Worm (Caenorhabditis elegans): ENCODE measurements around the gene pxl-1.

Gene pxl-1

ce11 chrIII:5922236-5922635 is 26.4 kb upstream of the pxl-1 start (continued):
- TF ChIP-seq irx-1 (tag; optimal IDR thresholded peaks at IDR 0.05) (no peak), lin-35 (GFP tag; optimal IDR thresholded peaks at IDR 0.05) (peak in 1 of 2 experiments; percentile 40), C16A3.4 (tag; optimal IDR thresholded peaks at IDR 0.05) (no peak), grh-1 (GFP tag; IDR thresholded peaks at IDR 0.05) (peak; percentile 90), mep-1 (tag; optimal IDR thresholded peaks at IDR 0.05) (no peak), zip-4 (GFP tag; optimal IDR thresholded peaks at IDR 0.05) (no peak), mdl-1 (tag; optimal IDR thresholded peaks at IDR 0.05) (peak in 1 of 2 experiments; percentile 52), efl-1 (optimal IDR thresholded peaks at IDR 0.05) (no peak), efl-1 (GFP tag; optimal IDR thresholded peaks at IDR 0.05 in 1 of 2) (peak in 1 of 2 experiments; percentile 91), nhr-28 (tag; optimal IDR thresholded peaks at IDR 0.05) (no peak), efl-3 (GFP tag; optimal IDR thresholded peaks at IDR 0.05) (no peak), snu-23 (GFP tag; optimal IDR thresholded peaks at IDR 0.05) (peak; percentile 63), nhr-90 (tag; optimal IDR thresholded peaks at IDR 0.05; ENCODE audit: poor library complexity) (peak; percentile 65), mab-9 (GFP tag; IDR thresholded peaks at IDR 0.05) (no peak), mef-2 (tag; optimal IDR thresholded peaks at IDR 0.05) (no peak), alr-1 (tag; optimal IDR thresholded peaks at IDR 0.05; ENCODE audit: borderline replicate concordance) (no peak), nhr-77 (tag; optimal IDR thresholded peaks at IDR 0.05) (no peak), unc-62 (GFP tag; optimal IDR thresholded peaks at IDR 0.05) (no peak), lir-3 (tag; optimal IDR thresholded peaks at IDR 0.05; ENCODE audit: poor library complexity) (peak; percentile 5), egl-27 (tag; optimal IDR thresholded peaks at IDR 0.05) (no peak), pax-3 (tag; optimal IDR thresholded peaks at IDR 0.05) (no peak), nhr-85 (tag) (peak; percentile 89), fos-1 (tag; optimal IDR thresholded peaks at IDR 0.05) (no peak), lin-15B (tag; optimal IDR thresholded peaks at IDR 0.05) (no peak), ama-1 (optimal IDR thresholded peaks at IDR 0.05) (no peak), rnt-1 (tag; optimal IDR thresholded peaks at IDR 0.05) (no peak), isw-1 (GFP tag; IDR thresholded peaks at IDR 0.05) (no peak), tbx-2 (tag; optimal IDR thresholded peaks at IDR 0.05) (peak; percentile 34)

ce11 chrIII:5921067-5921678 is 25.4 kb upstream of the pxl-1 start:
- TF ChIP-seq vab-15 (tag; optimal IDR thresholded peaks at IDR 0.05): no peak
- no peak for TF ChIP-seq unc-86 (tag; optimal IDR thresholded peaks at IDR 0.05)
- no peak for TF ChIP-seq hlh-17 (GFP tag; optimal IDR thresholded peaks at IDR 0.05; ENCODE audit: borderline replicate concordance)
- no peak for TF ChIP-seq nhr-77 (tag; optimal IDR thresholded peaks at IDR 0.05)
- peak; percentile 30 for TF ChIP-seq tbx-2 (tag; optimal IDR thresholded peaks at IDR 0.05)
- no peak for TF ChIP-seq nhr-28 (tag; optimal IDR thresholded peaks at IDR 0.05)
- no peak for TF ChIP-seq mef-2 (tag; optimal IDR thresholded peaks at IDR 0.05)
- no peak for TF ChIP-seq jun-1 (tag; optimal IDR thresholded peaks at IDR 0.05)
- TF ChIP-seq zag-1 (tag; optimal IDR thresholded peaks at IDR 0.05): no peak
- no peak for TF ChIP-seq zip-4 (GFP tag; optimal IDR thresholded peaks at IDR 0.05)
- no peak for TF ChIP-seq snpc-4 (tag; optimal IDR thresholded peaks at IDR 0.05)
- peak; percentile 42 to 96 (median 93) for TF ChIP-seq elt-3 (tag; optimal IDR thresholded peaks at IDR 0.05)
- no peak for TF ChIP-seq ces-1 (GFP tag; optimal IDR thresholded peaks at IDR 0.05)
- TF ChIP-seq nhr-237 (tag; optimal IDR thresholded peaks at IDR 0.05): no peak
- peak; percentile 7 for TF ChIP-seq ztf-4 (tag; optimal IDR thresholded peaks at IDR 0.05)
- TF ChIP-seq mep-1 (tag; optimal IDR thresholded peaks at IDR 0.05): no peak
- TF ChIP-seq sptf-1 (tag; optimal IDR thresholded peaks at IDR 0.05): no peak
- no peak for TF ChIP-seq Y116A8C.19 (tag; optimal IDR thresholded peaks at IDR 0.05; ENCODE audit: borderline replicate concordance)
- TF ChIP-seq nhr-90 (tag; optimal IDR thresholded peaks at IDR 0.05; ENCODE audit: poor library complexity): peak; percentile 63
- no peak for TF ChIP-seq C04F5.9 (tag; optimal IDR thresholded peaks at IDR 0.05)
- TF ChIP-seq dsc-1 (tag; optimal IDR thresholded peaks at IDR 0.05): no peak
- no peak for TF ChIP-seq mab-9 (GFP tag; IDR thresholded peaks at IDR 0.05)
- no peak for TF ChIP-seq ceh-82 (tag; optimal IDR thresholded peaks at IDR 0.05)
- no peak for TF ChIP-seq egl-27 (tag; optimal IDR thresholded peaks at IDR 0.05)
- TF ChIP-seq ets-5 (GFP tag; IDR thresholded peaks at IDR 0.05): no peak
- TF ChIP-seq elt-2 (tag; optimal IDR thresholded peaks at IDR 0.05): no peak
- TF ChIP-seq sup-37 (GFP tag; optimal IDR thresholded peaks at IDR 0.05): no peak
- no peak for TF ChIP-seq egl-13 (tag; optimal IDR thresholded peaks at IDR 0.05)
- no peak for TF ChIP-seq ama-1 (optimal IDR thresholded peaks at IDR 0.05)
- peak; percentile 81 for TF ChIP-seq grh-1 (GFP tag; IDR thresholded peaks at IDR 0.05)
- peak; percentile 65 for TF ChIP-seq snu-23 (GFP tag; optimal IDR thresholded peaks at IDR 0.05)
- TF ChIP-seq alr-1 (tag; optimal IDR thresholded peaks at IDR 0.05; ENCODE audit: borderline replicate concordance): no peak
- TF ChIP-seq nhr-85 (tag): peak; percentile 92
- TF ChIP-seq lsy-2 (tag; optimal IDR thresholded peaks at IDR 0.05): no peak
- TF ChIP-seq nhr-71 (tag; optimal IDR thresholded peaks at IDR 0.05): peak; percentile 76
- TF ChIP-seq nhr-11 (tag; optimal IDR thresholded peaks at IDR 0.05): no peak

Measured in whole organism, L1 larva.